Worm (Caenorhabditis elegans) whole organism, L4 larva: ENCODE results near the gene C16C10.13.
A peak's percentile ranks its signal among the peaks of the same experiment; 100 is the strongest.

Experiments used
- D1046.2 ChIP-seq: fragments of 200-800 bp; sonication (Bioruptor generic); IDR thresholded peaks from 2 replicates; pipeline ENCODE4 v1.3.6; 2022; ENCODE audit warnings: missing genetic modification characterization, missing compliant biosample characterization
- F26F4.8 ChIP-seq: fragments of 200-800 bp; sonication (Bioruptor generic); conservative IDR thresholded peaks from 2 replicates; pipeline ENCODE4 v1.3.6; 2022; ENCODE audit warnings: missing genetic modification characterization, missing compliant biosample characterization
- F44E2.7 ChIP-seq: fragments of 200-800 bp; sonication (Bioruptor generic); IDR thresholded peaks from 2 replicates; pipeline ENCODE4 v2.1.2; 2022; ENCODE audit warnings: missing genetic modification characterization, missing compliant biosample characterization
- F49E8.2 ChIP-seq: sonication (generic microtip); optimal IDR thresholded peaks from 2 replicates; lab custom pipeline; 2016; ENCODE audit warnings: missing compliant biosample characterization, mild to moderate bottlenecking, missing genetic modification characterization, borderline replicate concordance
- R02D3.7 ChIP-seq: fragments of 150-350 bp; sonication (generic microtip); optimal IDR thresholded peaks from 3 replicates; lab custom pipeline; 2014; ENCODE audit warnings: missing biosample characterization, missing genetic modification characterization
- T20F7.1 ChIP-seq: fragments of 200-800 bp; sonication (Bioruptor generic); optimal IDR thresholded peaks from 2 replicates; lab custom pipeline; 2018; ENCODE audit warnings: mild to moderate bottlenecking, missing genetic modification characterization, missing compliant biosample characterization
- Y5F2A.4 ChIP-seq: fragments of 200-800 bp; sonication (Bioruptor generic); optimal IDR thresholded peaks from 2 replicates; lab custom pipeline; 2018; ENCODE audit warnings: mild to moderate bottlenecking, missing genetic modification characterization, missing compliant biosample characterization
- ceh-20 ChIP-seq: fragments of 200-800 bp; sonication (Bioruptor generic); IDR thresholded peaks from 2 replicates; pipeline ENCODE4 v1.3.6; 2022; ENCODE audit warnings: missing genetic modification reagents, missing genetic modification characterization, missing compliant biosample characterization
- ceh-28 ChIP-seq: fragments of 150-350 bp; optimal IDR thresholded peaks from 2 replicates; lab custom pipeline; 2014; ENCODE audit warnings: missing biosample characterization, missing genetic modification reagents, missing genetic modification characterization
- ceh-82 ChIP-seq: sonication (generic microtip); optimal IDR thresholded peaks from 2 replicates; lab custom pipeline; 2017; ENCODE audit warnings: missing biosample characterization, missing genetic modification characterization
- ces-1 ChIP-seq: fragments of 150-350 bp; sonication (generic microtip); optimal IDR thresholded peaks from 4 replicates; lab custom pipeline; 2014; ENCODE audit warnings: missing biosample characterization, missing genetic modification reagents, missing genetic modification characterization
- daf-16 ChIP-seq, 3 experiments: sonication (generic microtip); optimal IDR thresholded peaks; 2 replicates each; lab custom pipeline; 2016 to 2017; ENCODE audit warnings: missing genetic modification characterization in 3 of 3, missing genetic modification reagents in 3 of 3, mild to moderate bottlenecking in 2 of 3, missing compliant biosample characterization in 2 of 3, missing biosample characterization in 1 of 3, moderate library complexity in 1 of 3
- daf-19 ChIP-seq: fragments of 200-800 bp; sonication (Bioruptor generic); conservative IDR thresholded peaks from 2 replicates; pipeline ENCODE4 v1.3.6; 2022; ENCODE audit warnings: missing genetic modification characterization, missing compliant biosample characterization
- daf-8 ChIP-seq: fragments of 200-800 bp; sonication (Bioruptor generic); IDR thresholded peaks from 2 replicates; pipeline ENCODE4 v1.3.6; 2022; ENCODE audit warnings: missing genetic modification characterization, missing compliant biosample characterization
- dmd-6 ChIP-seq: fragments of 200-800 bp; sonication (Bioruptor generic); IDR thresholded peaks from 2 replicates; pipeline ENCODE4 v1.3.6; 2022; ENCODE audit warnings: missing genetic modification reagents, missing genetic modification characterization, missing compliant biosample characterization
- dpl-1 ChIP-seq: fragments of 150-350 bp; optimal IDR thresholded peaks from 2 replicates; lab custom pipeline; 2014; ENCODE audit warnings: missing biosample characterization, missing genetic modification reagents, missing genetic modification characterization
- dve-1 ChIP-seq: sonication (generic microtip); optimal IDR thresholded peaks from 2 replicates; lab custom pipeline; 2017; ENCODE audit warnings: antibody characterized with exemption, mild to moderate bottlenecking, missing genetic modification characterization, missing compliant biosample characterization; ENCODE audit not compliant: insufficient read depth
- hlh-11 ChIP-seq: fragments of 200-800 bp; sonication (Bioruptor generic); optimal IDR thresholded peaks from 2 replicates; lab custom pipeline; 2018; ENCODE audit warnings: mild to moderate bottlenecking, missing genetic modification characterization, missing compliant biosample characterization
- hmg-1.1 ChIP-seq: fragments of 200-800 bp; sonication (Bioruptor generic); IDR thresholded peaks from 2 replicates; pipeline ENCODE4 v1.3.6; 2022; ENCODE audit warnings: missing genetic modification reagents, missing genetic modification characterization, missing compliant biosample characterization
- jun-1 ChIP-seq: fragments of 150-350 bp; optimal IDR thresholded peaks from 2 replicates; lab custom pipeline; 2014; ENCODE audit warnings: missing biosample characterization, missing genetic modification reagents, missing genetic modification characterization
- lin-38 ChIP-seq: fragments of 200-800 bp; sonication (Bioruptor generic); IDR thresholded peaks from 2 replicates; pipeline ENCODE4 v1.3.6; 2022; ENCODE audit warnings: missing genetic modification reagents, missing genetic modification characterization, missing compliant biosample characterization
- lsy-2 ChIP-seq, 2 experiments: fragments of 150-350 bp in 1 of 2; sonication (generic microtip) in 1 of 2; optimal IDR thresholded peaks; 2 replicates each; lab custom pipeline; 2014 to 2017; ENCODE audit warnings: missing biosample characterization in 2 of 2, missing genetic modification characterization in 2 of 2
- mdl-1 ChIP-seq, 2 experiments: fragments of 150-350 bp in 1 of 2; sonication (generic microtip) in 1 of 2; optimal IDR thresholded peaks; 2 replicates each; lab custom pipeline; 2014 to 2017; ENCODE audit warnings: missing biosample characterization in 2 of 2, missing genetic modification characterization in 2 of 2
- mdt-29 ChIP-seq: fragments of 200-800 bp; sonication (Bioruptor generic); IDR thresholded peaks from 2 replicates; pipeline ENCODE4 v1.3.6; 2022; ENCODE audit warnings: missing genetic modification reagents, missing genetic modification characterization, missing compliant biosample characterization
- mep-1 ChIP-seq: fragments of 150-350 bp; sonication (generic microtip); optimal IDR thresholded peaks from 3 replicates; lab custom pipeline; 2014; ENCODE audit warnings: missing biosample characterization, missing genetic modification characterization
- mes-2 ChIP-seq: sonication (generic microtip); optimal IDR thresholded peaks from 2 replicates; lab custom pipeline; 2016; ENCODE audit warnings: missing genotype, mild to moderate bottlenecking, missing genetic modification characterization, missing compliant biosample characterization; ENCODE audit not compliant: poor library complexity, severe bottlenecking
- nhr-11 ChIP-seq: fragments of 150-350 bp; optimal IDR thresholded peaks from 2 replicates; lab custom pipeline; 2014; ENCODE audit warnings: missing biosample characterization, missing genetic modification characterization
- nhr-237 ChIP-seq: sonication (generic microtip); optimal IDR thresholded peaks from 2 replicates; lab custom pipeline; 2017; ENCODE audit warnings: missing biosample characterization, missing genetic modification characterization
- nhr-76 ChIP-seq: fragments of 150-350 bp; optimal IDR thresholded peaks from 2 replicates; lab custom pipeline; 2014; ENCODE audit warnings: missing biosample characterization, missing genetic modification characterization
- nhr-77 ChIP-seq: fragments of 150-350 bp; optimal IDR thresholded peaks from 2 replicates; lab custom pipeline; 2014; ENCODE audit warnings: missing biosample characterization, missing genetic modification characterization
- php-3 ChIP-seq: fragments of 200-800 bp; sonication (Bioruptor generic); IDR thresholded peaks from 2 replicates; pipeline ENCODE4 v1.3.6; 2022; ENCODE audit warnings: missing genetic modification reagents, missing genetic modification characterization, missing compliant biosample characterization
- pqm-1 ChIP-seq: sonication (generic microtip); optimal IDR thresholded peaks from 2 replicates; lab custom pipeline; 2017; ENCODE audit warnings: missing biosample characterization, missing genetic modification characterization
- set-16 ChIP-seq: fragments of 200-800 bp; sonication (Bioruptor generic); IDR thresholded peaks from 2 replicates; pipeline ENCODE4 v1.3.6; 2022; ENCODE audit warnings: missing genetic modification reagents, missing genetic modification characterization, missing compliant biosample characterization
- spr-1 ChIP-seq: sonication (generic microtip); optimal IDR thresholded peaks from 2 replicates; lab custom pipeline; 2016; ENCODE audit warnings: mild to moderate bottlenecking, missing genetic modification characterization, missing compliant biosample characterization
- spr-3 ChIP-seq: fragments of 200-800 bp; sonication (Bioruptor generic); optimal IDR thresholded peaks from 2 replicates; lab custom pipeline; 2018; ENCODE audit warnings: mild to moderate bottlenecking, missing genetic modification characterization, missing compliant biosample characterization
- unc-130 ChIP-seq: sonication (generic microtip); optimal IDR thresholded peaks from 2 replicates; lab custom pipeline; 2016; ENCODE audit warnings: missing genetic modification reagents, missing genetic modification characterization, missing compliant biosample characterization
- unc-39 ChIP-seq: sonication (generic microtip); optimal IDR thresholded peaks from 2 replicates; lab custom pipeline; 2017; ENCODE audit warnings: missing biosample characterization, missing genetic modification characterization
- unc-62 ChIP-seq, 3 experiments: fragments of 150-350 bp in 1 of 3; sonication (generic microtip); optimal IDR thresholded peaks in 2 of 3; peaks in 1 of 3; 1 replicate in 1 of 3; 2 replicates in 2 of 3; lab custom pipeline; 2014 to 2017; ENCODE audit warnings: missing biosample characterization in 3 of 3, missing genetic modification characterization in 3 of 3, missing genetic modification reagents in 3 of 3, missing genotype in 1 of 3
- vab-7 ChIP-seq: fragments of 200-800 bp; sonication (Bioruptor generic); IDR thresholded peaks from 2 replicates; pipeline ENCODE4 v1.3.6; 2022; ENCODE audit warnings: missing genetic modification reagents, missing genetic modification characterization, missing compliant biosample characterization
- zfp-3 ChIP-seq: fragments of 200-800 bp; sonication (Bioruptor generic); conservative IDR thresholded peaks from 2 replicates; pipeline ENCODE4 v1.3.6; 2022; ENCODE audit warnings: missing genetic modification reagents, missing genetic modification characterization, missing compliant biosample characterization

C16C10.13 gene

DNA sequence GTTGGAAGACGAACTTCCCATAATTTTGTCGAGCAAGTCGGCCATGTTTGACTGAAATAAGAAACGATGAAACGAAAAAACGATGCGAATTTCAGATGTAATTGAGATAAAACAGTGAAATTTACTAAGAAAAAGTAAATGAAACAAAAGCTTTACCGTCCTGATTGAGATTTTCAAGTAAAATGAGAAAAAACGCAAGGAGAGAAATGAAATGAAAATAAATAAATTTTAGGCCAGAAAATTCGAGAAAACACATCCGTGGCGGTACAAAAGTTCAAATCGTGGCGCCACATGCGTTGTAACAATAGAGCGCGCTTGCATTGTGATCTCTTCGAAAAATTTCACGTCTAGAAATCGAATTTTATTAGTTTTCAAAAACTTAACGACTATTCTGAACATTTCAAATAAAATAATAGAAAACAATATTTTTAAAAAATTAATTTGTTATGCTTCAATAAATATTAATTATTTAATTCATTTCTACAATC is at the start of gene C16C10.13, which contains the start of gene hrde-1:
TSS of gene C16C10.13 (plus strand) at position 332 of the 488 bp plus-strand sequence.
TSS of gene hrde-1 (minus strand) at position 51 of the 488 bp plus-strand sequence.
- TF ChIP-seq dpl-1 (GFP tag; lab: Kevin White, UChicago): no peak
- no peak for TF ChIP-seq vab-7 (GFP tag; lab: Robert Waterston, UW)
- TF ChIP-seq F49E8.2 (tag; lab: Kevin White, UChicago): peak; percentile 77
- TF ChIP-seq daf-8 (GFP tag; lab: Robert Waterston, UW): no peak
- peak; percentile 90 for TF ChIP-seq unc-130 (GFP tag; lab: Kevin White, UChicago)
- peak; percentile 96 for TF ChIP-seq lin-38 (GFP tag; lab: Robert Waterston, UW)
- TF ChIP-seq nhr-237 (tag; lab: Kevin White, UChicago): no peak
- TF ChIP-seq, all 104 proteins: peak for 3

DNA sequence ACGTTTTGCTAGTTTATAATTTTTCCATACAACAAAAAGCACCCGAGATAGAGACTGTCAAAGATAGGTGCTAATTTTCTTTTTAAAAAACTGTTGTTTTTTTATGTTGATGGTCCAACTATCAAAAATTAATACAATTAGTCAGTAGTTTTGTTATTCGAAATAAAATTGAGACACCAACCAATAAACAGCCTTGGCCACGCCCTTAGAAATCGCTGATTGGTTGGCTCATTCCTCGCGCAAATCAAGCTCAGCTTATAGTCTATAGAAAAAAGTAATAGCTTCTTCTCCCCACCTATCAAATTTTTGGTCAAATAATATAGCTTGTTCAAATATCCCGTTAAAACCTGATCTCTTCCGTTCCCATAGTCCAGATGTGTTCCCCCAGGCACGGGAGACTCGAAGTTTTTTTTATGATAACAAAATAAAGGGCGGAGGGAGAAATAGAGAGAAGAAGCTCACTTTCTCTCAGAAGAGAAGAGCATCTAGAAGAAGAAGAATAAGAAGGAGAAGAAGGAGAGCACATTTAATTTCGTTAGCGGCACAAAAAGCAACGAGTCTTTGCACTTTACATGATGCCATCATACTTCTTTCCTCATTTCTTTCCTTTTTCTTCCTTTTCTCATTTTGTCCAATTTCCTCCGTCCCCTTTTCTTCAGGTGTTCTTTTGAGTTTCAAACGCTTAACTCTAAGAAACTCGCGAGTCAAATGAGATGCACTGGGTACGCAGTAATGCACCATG is 44.3 kb upstream of the C16C10.13 start:
- TF ChIP-seq ceh-28 (tag; lab: Kevin White, UChicago): no peak
- no peak for TF ChIP-seq php-3 (GFP tag; lab: Robert Waterston, UW)
- no peak for TF ChIP-seq pqm-1 (tag; lab: Kevin White, UChicago)
- TF ChIP-seq R02D3.7 (tag; lab: Kevin White, UChicago): no peak
- peak; percentile 67 for TF ChIP-seq ces-1 (GFP tag; lab: Kevin White, UChicago)

DNA sequence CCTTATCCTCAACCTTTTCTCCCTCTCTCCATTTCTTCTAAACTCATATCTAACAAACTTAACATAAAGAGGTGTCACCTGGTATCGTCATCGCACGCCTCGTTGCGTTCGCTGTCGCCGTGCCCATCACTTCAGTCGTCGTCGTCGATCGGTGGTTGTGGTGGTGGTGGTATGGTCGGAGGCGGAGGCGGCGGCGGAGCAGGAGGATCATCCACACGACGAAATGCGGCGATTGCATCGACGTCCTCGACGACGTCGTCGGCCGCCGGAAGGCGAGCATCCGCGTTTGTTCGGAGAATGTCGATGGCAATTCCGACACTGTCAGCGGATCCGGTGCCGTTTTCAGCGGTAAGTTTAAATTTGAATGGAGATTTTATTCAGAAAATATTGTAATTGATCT is 42.2 kb upstream of the C16C10.13 start:
- no peak for TF ChIP-seq unc-39
- no peak for TF ChIP-seq zfp-3 (GFP tag; lab: Robert Waterston, UW)
- TF ChIP-seq dmd-6 (GFP tag; lab: Robert Waterston, UW): no peak
- peak; percentile 93 for TF ChIP-seq set-16 (GFP tag; lab: Robert Waterston, UW)
- TF ChIP-seq, all 104 proteins: peak for 1

DNA sequence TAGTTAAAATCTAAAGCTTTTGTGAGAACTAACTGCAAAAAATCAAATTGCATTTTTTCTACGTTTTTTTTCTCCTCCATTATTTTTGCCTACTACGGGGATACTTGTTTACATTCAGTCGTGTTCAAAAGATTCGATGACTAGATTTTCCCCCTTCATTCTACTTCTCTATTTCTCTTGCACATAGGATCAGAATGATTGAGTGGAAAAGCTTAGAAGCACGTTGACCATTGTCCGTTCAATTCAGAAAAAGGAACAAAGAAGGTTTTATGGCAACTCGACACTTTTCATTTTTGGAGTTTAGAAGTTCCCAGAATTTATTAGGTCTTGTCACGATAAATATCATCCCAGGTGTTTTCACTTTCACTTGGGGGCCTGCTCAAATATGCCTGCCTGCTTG is 39.1 kb upstream of the C16C10.13 start:
- TF ChIP-seq unc-62 (GFP tag; optimal IDR thresholded peaks at IDR 0.05 in 1 of 2; lab: Kevin White, UChicago) (peak in 1 of 2 experiments; percentile 66), unc-62 (tag; optimal IDR thresholded peaks at IDR 0.05; lab: Kevin White, UChicago) (no peak), unc-39 (no peak)
- TF ChIP-seq, all 104 proteins: peak for 1

DNA sequence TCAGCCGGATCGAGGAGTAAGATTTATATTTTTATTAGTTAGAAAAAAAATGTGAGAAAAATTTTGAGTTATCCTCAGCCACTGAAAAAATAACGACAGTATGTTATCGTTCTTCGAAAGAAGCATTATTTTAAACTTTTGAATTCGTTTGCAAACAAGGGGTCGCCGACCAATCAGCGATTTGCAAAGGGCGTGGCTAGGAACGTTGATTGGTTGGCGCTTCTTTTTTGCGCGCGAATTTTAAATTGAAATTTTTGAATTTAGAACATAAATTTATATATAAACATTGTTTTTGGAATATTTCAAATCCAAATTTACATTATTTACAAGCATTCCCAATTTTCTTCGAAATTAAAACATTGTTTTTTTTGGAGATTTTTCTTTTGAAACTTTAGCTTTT is 33.1 kb upstream of the C16C10.13 start:
- no peak for TF ChIP-seq dve-1
- no peak for TF ChIP-seq nhr-76 (tag; lab: Kevin White, UChicago)
- TF ChIP-seq F44E2.7: no peak
- TF ChIP-seq ceh-20: no peak
- no peak for TF ChIP-seq mdt-29 (GFP tag; lab: Robert Waterston, UW)
- TF ChIP-seq daf-19: no peak
- no peak for TF ChIP-seq hlh-11 (tag; lab: Kevin White, UChicago)
- no peak for TF ChIP-seq spr-1 (tag; lab: Kevin White, UChicago)
- TF ChIP-seq daf-16 (GFP tag; optimal IDR thresholded peaks at IDR 0.05; lab: Kevin White, UChicago): no peak
- no peak for TF ChIP-seq daf-16 (tag; optimal IDR thresholded peaks at IDR 0.05; lab: Kevin White, UChicago)
- TF ChIP-seq F26F4.8: no peak
- no peak for TF ChIP-seq spr-3 (GFP tag; lab: Kevin White, UChicago)
- no peak for TF ChIP-seq ceh-82

DNA sequence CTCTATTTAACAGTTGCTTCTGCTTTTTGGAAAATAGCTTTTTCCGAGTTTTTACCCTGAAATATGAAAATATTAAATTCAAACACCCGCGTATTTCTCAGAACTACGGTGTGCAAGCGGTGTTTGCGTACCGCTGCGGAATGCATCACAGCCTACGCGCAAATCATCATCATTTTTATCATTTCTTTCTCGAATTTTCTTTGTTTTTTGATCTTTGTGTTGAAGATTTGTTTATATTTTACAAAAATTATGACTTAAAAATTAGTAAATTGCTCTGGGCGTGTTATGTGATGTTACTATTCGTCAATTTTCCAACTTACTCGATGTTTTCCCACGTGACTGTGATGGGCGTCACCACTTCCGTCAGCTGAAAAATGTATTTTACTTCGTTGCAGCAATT is 25.3 kb upstream of the C16C10.13 start:
- TF ChIP-seq mdl-1 (tag; optimal IDR thresholded peaks at IDR 0.05; lab: Kevin White, UChicago) (peak in 1 of 2 experiments; percentile 59), mes-2 (tag; lab: Kevin White, UChicago) (peak; percentile 83), dmd-6 (GFP tag; lab: Robert Waterston, UW) (peak; percentile 49), F44E2.7 (no peak), nhr-77 (tag; lab: Kevin White, UChicago) (peak; percentile 47), jun-1 (peak; percentile 16), mep-1 (tag; lab: Kevin White, UChicago) (peak; percentile 69), T20F7.1 (GFP tag; lab: Kevin White, UChicago) (peak; percentile 53), Y5F2A.4 (GFP tag; lab: Kevin White, UChicago) (no peak), nhr-11 (tag; lab: Kevin White, UChicago) (peak; percentile 64), lsy-2 (tag; optimal IDR thresholded peaks at IDR 0.05; lab: Kevin White, UChicago) (peak; percentile 88 to 99), D1046.2 (GFP tag; lab: Robert Waterston, UW) (no peak), hmg-1.1 (GFP tag; lab: Robert Waterston, UW) (peak; percentile 51; the same call in 1 of the 2 replicates), dpl-1 (GFP tag; lab: Kevin White, UChicago) (peak; percentile 97)
